Worm (Caenorhabditis elegans) whole organism, dauer: ENCODE results near the gene C40C9.4.

ENCODE experiments used
- unc-62 ChIP-seq: sonication (generic microtip); optimal IDR thresholded peaks from 2 replicates; lab custom pipeline; 2017; ENCODE audit warnings: missing biosample characterization, missing genetic modification reagents, missing genetic modification characterization

Gene C40C9.4

DNA sequence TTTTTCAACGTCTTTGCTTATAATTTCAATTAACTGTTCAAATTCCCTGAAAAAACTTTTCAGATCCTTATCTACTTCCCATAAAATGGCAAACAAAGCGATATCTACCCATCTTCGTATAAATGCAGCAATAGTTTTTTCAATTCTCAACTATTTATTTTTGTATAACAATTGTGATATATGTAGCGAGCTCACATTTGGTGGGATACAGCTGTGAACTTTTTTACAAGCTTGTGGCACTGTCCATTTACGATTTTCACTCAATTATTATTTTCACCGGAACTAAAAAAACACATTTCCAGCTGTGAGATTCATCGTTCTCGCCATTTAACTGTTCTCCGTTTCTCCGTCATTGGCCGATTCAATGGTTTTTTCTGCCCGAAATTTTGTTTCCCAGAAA lies at the start of gene C40C9.4:
Gene C40C9.4, plus strand, starts transcription at position 301 of the 400 bp plus-strand sequence.
- no peak for TF ChIP-seq unc-62 (GFP tag; lab: Kevin White, UChicago)

DNA sequence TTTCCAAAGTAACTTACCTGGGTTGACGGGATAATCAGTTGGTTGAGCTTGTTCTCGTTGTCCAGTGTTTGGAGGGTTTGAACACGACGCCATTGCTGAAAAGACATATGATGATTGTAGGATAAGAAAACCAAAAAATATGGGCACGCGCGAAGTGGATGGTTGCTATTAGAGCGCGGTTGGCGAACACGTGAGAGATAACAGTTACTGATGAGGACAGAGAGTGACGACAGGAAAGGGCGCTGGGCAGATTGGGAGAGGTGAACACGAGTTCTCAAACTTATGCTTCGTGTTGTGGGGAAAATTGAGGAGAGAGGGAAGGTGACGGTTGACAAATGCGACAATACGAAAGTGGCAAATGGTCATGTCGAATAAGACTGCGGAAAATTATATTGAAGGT lies 47.1 kb upstream of the C40C9.4 start, which contains the start of gene F54B11.8:
Gene F54B11.8, minus strand, starts transcription at position 101 of the 400 bp plus-strand sequence.
- TF ChIP-seq unc-62 (GFP tag; lab: Kevin White, UChicago) = no peak

DNA sequence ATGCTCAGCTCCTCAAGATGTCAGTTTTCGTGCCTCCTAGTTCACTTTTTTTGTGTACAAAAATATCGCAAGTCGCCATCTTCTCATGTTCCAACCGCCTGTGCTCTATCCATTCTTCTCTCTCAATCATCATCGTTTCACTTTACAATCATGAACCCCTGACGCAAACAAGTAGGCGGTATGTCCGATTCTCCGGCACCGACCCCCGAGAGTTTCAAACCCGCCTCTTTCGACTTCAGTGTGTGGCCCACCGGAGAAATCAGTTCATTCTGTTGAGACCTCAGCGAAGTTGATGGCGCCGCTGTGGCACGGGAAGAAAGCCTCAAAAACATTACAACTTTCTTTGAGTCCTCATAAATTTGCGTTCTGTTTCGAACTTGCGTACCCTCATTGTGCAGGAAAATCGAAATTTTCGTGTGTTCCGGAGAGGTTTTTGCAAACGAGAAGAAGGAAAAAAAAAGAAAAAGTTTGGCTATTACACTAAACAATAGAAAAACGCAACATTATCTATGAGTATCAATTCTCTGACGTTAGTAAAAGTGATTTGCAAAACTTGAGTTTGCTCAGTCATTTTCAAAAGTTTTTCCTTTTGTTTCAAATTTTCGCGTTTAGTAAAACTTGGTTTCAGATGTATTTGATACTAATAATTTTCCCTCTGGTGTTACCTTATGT lies 45.8 kb upstream of the C40C9.4 start, which contains the start of gene F54B11.9:
Gene F54B11.9, plus strand, starts transcription at position 622 of the 672 bp plus-strand sequence.
- no peak for TF ChIP-seq unc-62 (GFP tag; lab: Kevin White, UChicago)

DNA sequence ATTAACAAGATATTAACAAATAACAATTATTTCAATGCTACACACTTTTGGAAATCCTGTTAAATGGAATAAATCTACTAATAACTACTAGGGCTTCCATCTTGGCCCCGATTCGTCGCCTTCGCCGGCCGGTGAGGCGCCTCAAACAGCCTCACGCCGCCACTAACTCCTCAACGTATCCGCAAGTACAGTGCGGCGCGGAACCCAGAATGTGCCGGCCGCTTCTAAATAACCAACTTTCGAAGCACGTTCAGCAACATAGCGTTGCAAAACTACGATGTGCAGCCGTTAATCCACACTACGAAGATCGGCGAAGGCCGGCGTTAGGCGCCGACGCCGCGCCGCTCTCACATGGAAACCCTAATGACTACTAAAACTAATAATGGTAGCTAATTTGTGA lies 45.0 kb upstream of the C40C9.4 start:
- TF ChIP-seq unc-62 (GFP tag; lab: Kevin White, UChicago) = no peak

DNA sequence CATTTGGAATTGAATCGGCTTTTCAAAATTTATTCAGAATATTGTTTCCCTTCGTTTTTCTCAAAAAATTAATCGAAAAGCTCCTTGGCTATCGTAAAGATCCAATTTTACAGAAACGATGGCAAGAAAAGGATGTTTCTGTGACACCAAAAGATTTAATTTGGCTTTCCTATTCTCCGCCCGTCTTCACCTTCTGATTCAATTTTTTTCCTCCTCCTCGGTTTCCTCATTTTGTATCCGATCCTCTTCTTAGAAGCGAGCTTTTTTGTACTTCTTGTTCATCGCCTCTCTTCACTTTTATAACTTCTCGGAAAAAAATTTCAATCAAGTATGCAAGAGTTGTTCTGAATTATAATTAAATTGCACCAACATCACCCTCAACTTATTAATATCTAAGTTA lies 40.9 kb upstream of the C40C9.4 start:
- TF ChIP-seq unc-62 (GFP tag; lab: Kevin White, UChicago) = no peak

DNA sequence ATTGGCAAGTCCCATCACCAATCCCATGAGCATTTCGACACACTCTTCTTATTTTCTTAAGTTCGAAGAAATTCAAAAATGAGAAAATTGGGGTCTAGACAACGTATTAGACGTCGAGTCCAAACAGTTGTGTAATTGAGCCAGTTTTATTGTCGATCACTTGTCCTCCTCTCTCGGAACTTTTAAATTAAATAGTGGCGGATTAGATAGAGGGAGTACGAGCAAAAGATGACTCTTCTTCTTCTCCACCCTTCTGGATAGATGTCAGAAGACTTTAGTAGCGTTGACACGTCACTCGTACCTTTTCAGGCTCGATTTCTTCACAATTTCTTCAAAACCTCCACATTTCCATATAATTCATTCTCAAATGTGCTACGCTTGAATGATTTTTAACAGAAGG lies 35.7 kb upstream of the C40C9.4 start:
- TF ChIP-seq unc-62 (GFP tag; lab: Kevin White, UChicago) = no peak

DNA sequence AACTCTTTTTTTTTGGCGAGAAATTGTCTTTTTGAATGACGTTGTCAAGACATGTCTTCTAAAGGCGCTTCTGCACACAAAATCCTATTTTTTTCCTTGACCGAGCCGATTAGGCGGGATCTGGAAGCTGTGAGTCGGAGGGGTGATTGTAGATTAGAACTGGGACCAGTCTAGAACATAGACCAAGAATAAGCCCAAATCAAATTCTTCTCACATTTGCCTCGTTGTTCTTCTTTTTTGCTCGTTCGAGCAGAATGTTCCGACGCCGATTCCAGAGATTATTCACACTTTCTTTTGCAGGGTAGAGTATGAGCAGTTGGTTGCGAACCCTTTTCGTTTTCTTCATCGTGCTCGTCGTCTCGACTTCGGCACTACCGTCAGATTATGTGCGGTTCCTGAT lies 32.3 kb upstream of the C40C9.4 start, which contains the start of gene nlp-53:
Gene nlp-53, plus strand, starts transcription at position 301 of the 400 bp plus-strand sequence.
- no peak for TF ChIP-seq unc-62 (GFP tag; lab: Kevin White, UChicago)

DNA sequence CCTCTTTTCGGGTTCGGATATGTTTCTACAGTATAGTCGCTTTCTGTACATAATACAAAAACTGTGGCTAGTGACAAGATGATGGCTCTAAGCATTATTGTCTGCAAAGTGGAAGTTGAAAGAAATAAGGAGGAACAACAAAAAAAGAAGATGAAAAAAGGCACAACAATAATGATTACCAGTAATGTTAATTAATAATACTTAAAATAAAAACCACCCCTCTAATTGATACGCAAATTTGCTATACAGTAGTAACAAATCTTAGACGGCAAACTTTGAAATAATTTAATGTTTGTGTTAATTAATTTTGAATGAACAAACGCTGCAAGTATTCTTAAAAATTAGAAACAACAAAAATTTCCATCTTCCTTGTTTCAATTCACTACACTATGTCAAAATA lies 29.3 kb upstream of the C40C9.4 start, which contains the start of gene Y12A6A.1:
Gene Y12A6A.1, minus strand, starts transcription at position 101 of the 400 bp plus-strand sequence.
- TF ChIP-seq unc-62 (GFP tag; lab: Kevin White, UChicago) = no peak

DNA sequence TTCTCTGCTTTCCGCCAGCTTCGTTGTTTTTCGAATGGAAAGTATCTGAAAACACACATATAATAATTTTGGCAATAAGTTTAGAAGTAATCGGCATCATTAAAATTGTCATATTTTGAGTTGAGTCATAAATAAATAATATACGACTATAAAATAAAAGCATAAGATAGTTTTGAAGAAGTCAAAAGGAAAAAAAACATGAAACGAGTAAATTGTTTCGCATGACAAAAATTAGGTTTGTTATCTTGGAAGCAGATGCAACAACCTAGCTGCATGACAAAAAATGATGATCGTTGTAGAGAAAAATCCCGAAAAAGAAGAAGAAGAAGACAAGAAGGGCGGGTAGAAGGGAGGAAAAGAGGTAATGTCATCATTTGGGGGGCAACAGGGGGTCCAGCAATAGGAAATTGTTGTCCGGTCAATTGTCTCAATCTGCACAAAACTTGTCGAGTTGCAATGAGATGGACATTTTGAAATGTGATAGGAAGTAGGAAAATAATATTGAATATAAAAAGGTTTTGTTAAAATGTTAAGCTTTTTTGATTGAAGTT lies 19.7 kb upstream of the C40C9.4 start, which contains the start of gene nlg-1:
Gene nlg-1, minus strand, starts transcription at position 51 of the 551 bp plus-strand sequence.
- no peak for TF ChIP-seq unc-62 (GFP tag; lab: Kevin White, UChicago)

DNA sequence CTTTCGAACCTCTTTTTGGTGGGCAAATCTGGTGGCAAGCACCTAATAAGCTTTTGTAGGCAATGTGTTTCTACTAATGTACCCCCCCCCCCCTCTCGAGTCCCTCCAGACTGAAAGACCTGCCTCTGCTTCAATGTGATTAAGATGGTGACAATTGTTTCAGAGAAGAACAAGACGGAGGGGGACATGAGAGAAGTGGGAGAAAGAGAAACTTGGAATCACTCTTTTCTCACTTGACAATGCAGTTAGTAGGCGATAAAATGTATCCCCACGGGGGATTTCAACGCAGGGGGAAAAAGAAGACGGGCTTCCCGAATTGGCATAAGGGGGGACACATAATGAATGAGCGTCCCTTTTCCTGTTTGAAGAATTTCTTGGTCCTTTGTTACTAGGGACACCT lies 18.7 kb upstream of the C40C9.4 start:
- no peak for TF ChIP-seq unc-62 (GFP tag; lab: Kevin White, UChicago)

DNA sequence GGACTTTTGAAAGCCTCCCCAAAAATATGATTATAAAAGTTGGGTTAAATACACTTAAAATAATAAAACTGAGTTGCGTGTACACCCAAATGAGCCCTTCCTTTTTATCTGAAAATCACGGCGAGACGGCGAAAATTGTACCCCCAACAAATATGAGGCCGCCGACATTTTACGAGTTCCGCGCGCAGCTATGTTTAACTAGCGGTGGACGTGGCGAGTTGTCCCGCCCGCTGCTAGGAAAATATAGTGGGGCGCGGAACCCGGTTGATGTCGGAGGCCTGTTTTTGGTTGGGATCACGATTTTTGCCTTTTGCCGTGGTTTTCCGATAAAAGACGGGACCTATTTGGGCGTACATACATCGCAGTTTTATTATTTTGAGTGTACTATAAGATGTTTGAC lies 17.9 kb upstream of the C40C9.4 start:
- TF ChIP-seq unc-62 (GFP tag; lab: Kevin White, UChicago) = no peak

DNA sequence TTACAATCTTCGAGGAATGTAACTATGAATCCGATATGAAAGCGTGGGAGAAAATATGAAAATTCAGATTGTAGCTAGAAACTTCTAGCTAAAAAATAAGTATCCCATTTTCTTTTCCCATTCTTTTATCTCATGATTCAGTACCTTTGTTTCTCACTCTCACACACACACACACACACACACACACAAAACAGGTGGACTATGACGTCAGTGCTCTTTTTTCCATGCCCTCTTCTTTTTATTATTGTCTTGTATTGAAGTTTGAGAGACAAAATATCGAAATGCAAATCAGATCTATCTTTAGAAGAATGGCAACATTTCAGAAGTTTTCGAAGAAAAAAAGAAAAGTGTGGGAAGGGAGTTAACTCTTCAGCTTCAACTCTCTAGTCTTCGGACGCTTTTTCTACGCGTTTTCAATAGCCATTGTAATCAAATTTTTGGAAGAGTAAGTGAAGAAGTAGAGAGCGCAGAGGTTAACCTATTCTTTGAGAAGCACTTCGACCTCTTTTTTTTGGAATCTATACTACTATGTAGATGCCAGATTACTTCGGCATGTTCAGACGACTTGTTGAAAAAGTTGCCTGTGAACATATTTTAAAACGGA lies 16.9 kb upstream of the C40C9.4 start:
- TF ChIP-seq unc-62 (GFP tag; lab: Kevin White, UChicago) = no peak

DNA sequence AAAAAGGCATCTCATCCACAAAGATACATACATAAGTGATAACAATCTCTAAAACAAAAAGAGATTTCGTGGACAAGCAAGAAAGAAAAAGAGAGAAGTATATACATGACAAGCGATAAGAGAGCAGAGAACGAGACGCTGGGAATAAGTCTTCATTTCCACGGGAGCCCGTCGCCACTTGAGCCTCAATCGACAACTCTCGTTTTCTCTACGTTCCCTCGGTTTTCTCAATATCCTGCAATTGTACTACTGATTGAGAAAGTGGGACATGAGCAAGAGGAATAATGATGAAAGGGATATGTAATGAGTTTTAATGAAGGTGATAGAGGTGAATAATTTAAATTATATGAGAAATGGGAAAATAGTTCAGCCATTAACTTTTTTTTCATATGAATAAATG lies 13.4 kb upstream of the C40C9.4 start:
- TF ChIP-seq unc-62 (GFP tag; lab: Kevin White, UChicago) = no peak

DNA sequence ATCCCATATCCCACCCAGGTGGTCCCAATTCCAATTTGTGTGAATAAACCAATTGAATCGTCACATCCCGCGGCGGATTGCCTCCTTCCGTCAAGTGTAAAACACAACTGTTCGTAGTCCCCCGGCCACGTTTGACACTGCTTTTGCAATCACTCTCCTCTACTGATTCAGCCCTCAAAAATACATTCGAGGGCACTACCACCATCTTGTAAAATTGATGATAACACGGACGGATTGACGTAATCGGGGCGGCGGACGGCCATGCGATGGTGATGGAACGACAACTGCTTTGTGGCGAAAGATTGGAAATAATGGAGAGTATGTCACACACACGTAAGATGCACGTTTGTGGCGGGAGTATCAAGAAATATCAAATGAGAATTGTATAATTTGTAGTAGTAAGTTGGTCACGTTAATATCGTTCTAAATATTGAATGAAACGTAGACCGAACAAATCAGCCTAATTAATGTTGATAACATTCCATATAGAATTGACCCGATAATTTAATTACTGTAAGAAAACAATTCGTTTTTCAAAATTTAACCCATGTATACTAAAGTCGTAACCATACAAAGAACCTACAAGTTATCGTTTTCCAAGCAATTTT lies 12.4 kb upstream of the C40C9.4 start:
- no peak for TF ChIP-seq unc-62 (GFP tag; lab: Kevin White, UChicago)

DNA sequence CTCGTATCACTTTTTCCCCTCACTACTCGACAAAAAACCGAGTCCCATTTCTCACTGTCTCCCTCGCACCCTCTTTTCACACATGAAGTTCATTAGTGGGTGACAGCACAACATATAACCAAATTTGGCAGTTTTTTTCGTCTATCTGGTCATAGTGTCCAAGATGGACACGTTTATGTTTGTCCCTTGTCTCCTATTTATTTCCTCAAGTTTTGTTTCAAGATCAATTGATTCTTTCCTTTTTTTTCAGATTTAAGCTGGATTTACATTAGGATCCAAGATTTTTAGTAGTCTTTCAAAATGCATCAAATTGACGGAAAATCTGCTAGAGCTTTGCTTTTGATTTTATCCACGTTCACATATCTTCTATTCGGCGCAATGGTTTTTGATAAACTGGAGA lies 11.3 kb upstream of the C40C9.4 start, which contains the start of gene twk-20:
Gene twk-20, plus strand, starts transcription at position 301 of the 400 bp plus-strand sequence.
- no peak for TF ChIP-seq unc-62 (GFP tag; lab: Kevin White, UChicago)

DNA sequence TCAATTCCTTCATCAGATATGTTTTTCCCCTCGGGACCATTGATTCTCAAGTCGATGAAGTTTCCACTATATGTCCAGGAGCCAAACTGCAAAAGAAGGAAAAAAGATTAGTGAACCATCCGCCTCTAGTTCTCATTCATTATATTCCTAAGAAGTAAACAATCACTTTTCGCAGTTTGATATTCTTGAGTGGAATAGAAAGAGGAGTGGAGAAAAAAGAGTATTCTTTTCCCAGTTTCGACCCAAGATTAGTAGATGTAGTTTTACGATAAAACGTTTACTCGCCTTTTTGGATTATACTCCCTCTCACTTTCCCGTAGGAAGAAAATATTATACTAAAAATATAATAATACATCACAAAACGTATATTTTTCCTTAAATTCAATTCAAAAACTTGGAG lies 6.0 kb upstream of the C40C9.4 start:
- TF ChIP-seq unc-62 (GFP tag; lab: Kevin White, UChicago) = no peak
